Fruit fly (Drosophila melanogaster) whole organism, embryonic: Measurements from ENCODE around the gene CG42833.
A peak's percentile ranks its signal among the peaks of the same experiment; 100 is the strongest.

Source experiments
- B-H1 ChIP-seq: fragments of 200-800 bp; sonication (Bioruptor generic); IDR thresholded peaks from 3 replicates; pipeline ENCODE4 v1.3.6; 2022; ENCODE audit warnings: missing biosample characterization, missing genetic modification characterization
- Bdp1 ChIP-seq: fragments of 200-800 bp; sonication (Bioruptor generic); optimal IDR thresholded peaks from 3 replicates; lab custom pipeline; 2016; ENCODE audit warnings: missing biosample characterization, missing genetic modification characterization
- BtbVII ChIP-seq: fragments of 200-800 bp; sonication (Bioruptor generic); optimal IDR thresholded peaks from 3 replicates; lab custom pipeline; 2017; ENCODE audit warnings: missing biosample characterization, mild to moderate bottlenecking, missing genetic modification characterization
- Bteb2 ChIP-seq: fragments of 200-800 bp; sonication (Bioruptor generic); optimal IDR thresholded peaks from 2 replicates; lab custom pipeline; 2016; ENCODE audit warnings: missing biosample characterization, missing genetic modification characterization
- CG1024 ChIP-seq: fragments of 200-800 bp; sonication (Bioruptor generic); IDR thresholded peaks from 2 replicates; pipeline ENCODE4 v1.3.6; 2022; ENCODE audit warnings: missing biosample characterization, missing genetic modification characterization
- CG11696 ChIP-seq: fragments of 200-800 bp; sonication (Bioruptor generic); IDR thresholded peaks from 2 replicates; pipeline ENCODE4 v1.3.6; 2022; ENCODE audit warnings: missing biosample characterization, missing genetic modification characterization
- CG12236 ChIP-seq: fragments of 200-800 bp; sonication (Bioruptor generic); optimal IDR thresholded peaks from 2 replicates; lab custom pipeline; 2016; ENCODE audit warnings: missing biosample characterization, missing genetic modification characterization
- CG1602 ChIP-seq: fragments of 200-800 bp; sonication (Bioruptor generic); optimal IDR thresholded peaks from 3 replicates; lab custom pipeline; 2016; ENCODE audit warnings: missing biosample characterization, missing genetic modification characterization
- CG17612 ChIP-seq: fragments of 200-800 bp; sonication (Bioruptor generic); IDR thresholded peaks from 2 replicates; pipeline ENCODE4 v1.3.6; 2022; ENCODE audit warnings: missing biosample characterization, missing genetic modification characterization
- CG2678 ChIP-seq: fragments of 200-800 bp; sonication (Bioruptor generic); optimal IDR thresholded peaks from 3 replicates; lab custom pipeline; 2019; ENCODE audit warnings: missing biosample characterization, mild to moderate bottlenecking, missing genetic modification characterization, moderate library complexity
- CG30431 ChIP-seq: fragments of 200-800 bp; sonication (Bioruptor generic); optimal IDR thresholded peaks from 2 replicates; lab custom pipeline; 2017; ENCODE audit warnings: missing biosample characterization, missing genetic modification characterization
- CG31365 ChIP-seq: fragments of 200-800 bp; sonication (Bioruptor generic); optimal IDR thresholded peaks from 2 replicates; lab custom pipeline; 2018; ENCODE audit warnings: missing biosample characterization, mild to moderate bottlenecking, missing genetic modification characterization
- CG32772 ChIP-seq: fragments of 200-800 bp; sonication (Bioruptor generic); IDR thresholded peaks from 2 replicates; pipeline ENCODE4 v1.3.6; 2022; ENCODE audit warnings: missing biosample characterization, missing genetic modification characterization
- CG4404 ChIP-seq: fragments of 200-800 bp; sonication (Bioruptor generic); IDR thresholded peaks from 2 replicates; pipeline ENCODE4 v1.3.6; 2022; ENCODE audit warnings: missing biosample characterization, missing genetic modification characterization
- CG6765 ChIP-seq: fragments of 200-800 bp; sonication (Bioruptor generic); optimal IDR thresholded peaks from 3 replicates; lab custom pipeline; 2017; ENCODE audit warnings: missing biosample characterization, mild to moderate bottlenecking, missing genetic modification characterization
- CG9727 ChIP-seq: fragments of 200-800 bp; sonication (Bioruptor generic); optimal IDR thresholded peaks from 3 replicates; lab custom pipeline; 2017; ENCODE audit warnings: missing biosample characterization, mild to moderate bottlenecking, missing genetic modification characterization
- D19A ChIP-seq: fragments of 200-800 bp; optimal IDR thresholded peaks from 3 replicates; lab custom pipeline; 2019; ENCODE audit warnings: missing biosample characterization, mild to moderate bottlenecking, missing genetic modification characterization, moderate library complexity
- Eip74EF ChIP-seq, 2 experiments: fragments of 200-800 bp in 1 of 2; fragments of >200 bp in 1 of 2; sonication (Bioruptor generic) in 1 of 2; optimal IDR thresholded peaks; 2 replicates each; lab custom pipeline; 2017 to 2019; ENCODE audit warnings: missing biosample characterization in 2 of 2, missing genetic modification characterization in 2 of 2, mild to moderate bottlenecking in 1 of 2, moderate library complexity in 1 of 2
- Elba2 ChIP-seq: fragments of 200-800 bp; sonication (Bioruptor generic); optimal IDR thresholded peaks from 3 replicates; lab custom pipeline; 2016; ENCODE audit warnings: missing biosample characterization, missing genetic modification characterization
- Jarid2 ChIP-seq: fragments of 200-800 bp; sonication (Bioruptor generic); optimal IDR thresholded peaks from 3 replicates; lab custom pipeline; 2017; ENCODE audit warnings: mild to moderate bottlenecking, missing biosample characterization, missing genetic modification reagents, missing genetic modification characterization
- Myb ChIP-seq: fragments of 200-800 bp; sonication (Bioruptor generic); optimal IDR thresholded peaks from 2 replicates; lab custom pipeline; 2016; ENCODE audit warnings: missing biosample characterization, missing genetic modification characterization
- NfI ChIP-seq: fragments of 200-800 bp; sonication (Bioruptor generic); optimal IDR thresholded peaks from 3 replicates; lab custom pipeline; 2018; ENCODE audit warnings: missing biosample characterization, mild to moderate bottlenecking, missing genetic modification characterization, moderate library complexity
- Pdp1 ChIP-seq, 2 experiments: fragments of 200-800 bp; sonication (Bioruptor generic); optimal IDR thresholded peaks; 3 replicates each; lab custom pipeline; 2016; ENCODE audit warnings: missing biosample characterization in 2 of 2, missing genetic modification characterization in 2 of 2, mild to moderate bottlenecking in 1 of 2, moderate library complexity in 1 of 2
- Sox100B ChIP-seq: fragments of 200-800 bp; sonication (Bioruptor generic); optimal IDR thresholded peaks from 3 replicates; lab custom pipeline; 2018; ENCODE audit warnings: missing biosample characterization, mild to moderate bottlenecking, missing genetic modification characterization
- Ssrp ChIP-seq: fragments of 200-800 bp; sonication (Bioruptor generic); optimal IDR thresholded peaks from 2 replicates; lab custom pipeline; 2018; ENCODE audit warnings: missing biosample characterization, mild to moderate bottlenecking, missing genetic modification characterization, moderate library complexity
- ara ChIP-seq: fragments of 200-800 bp; sonication (Bioruptor generic); IDR thresholded peaks from 2 replicates; pipeline ENCODE4 v1.3.6; 2022; ENCODE audit warnings: missing biosample characterization, missing genetic modification characterization
- bab2 ChIP-seq: fragments of 200-800 bp; sonication (Bioruptor generic); optimal IDR thresholded peaks from 2 replicates; lab custom pipeline; 2016; ENCODE audit warnings: missing biosample characterization, missing genetic modification characterization
- cg ChIP-seq: fragments of 200-800 bp; sonication (Bioruptor generic); optimal IDR thresholded peaks from 3 replicates; lab custom pipeline; 2019; ENCODE audit warnings: missing biosample characterization, mild to moderate bottlenecking, missing genetic modification characterization, moderate library complexity
- croc ChIP-seq: fragments of 200-800 bp; sonication (Bioruptor generic); conservative IDR thresholded peaks from 3 replicates; pipeline ENCODE4 v1.3.6; 2022; ENCODE audit warnings: missing biosample characterization, missing genetic modification characterization
- crp ChIP-seq, 2 experiments: fragments of 200-800 bp; sonication (Bioruptor generic); optimal IDR thresholded peaks; 2 replicates in 1 of 2; 3 replicates in 1 of 2; lab custom pipeline; 2017; ENCODE audit warnings: missing biosample characterization in 2 of 2, missing genetic modification characterization in 2 of 2, mild to moderate bottlenecking in 1 of 2, moderate library complexity in 1 of 2
- exex ChIP-seq: fragments of 200-800 bp; sonication (Bioruptor generic); optimal IDR thresholded peaks from 4 replicates; lab custom pipeline; 2018; ENCODE audit warnings: missing biosample characterization, mild to moderate bottlenecking, missing genetic modification characterization, moderate library complexity
- fru ChIP-seq: fragments of >200 bp; optimal IDR thresholded peaks from 2 replicates; lab custom pipeline; 2017
- ftz-f1 ChIP-seq: fragments of 200-800 bp; sonication (Bioruptor generic); optimal IDR thresholded peaks from 2 replicates; lab custom pipeline; 2016; ENCODE audit warnings: missing biosample characterization, missing genetic modification characterization
- gem ChIP-seq: fragments of 200-800 bp; sonication (Bioruptor generic); optimal IDR thresholded peaks from 2 replicates; lab custom pipeline; 2019; ENCODE audit warnings: missing biosample characterization, mild to moderate bottlenecking, missing genetic modification characterization, moderate library complexity
- kay ChIP-seq: fragments of 200-800 bp; sonication (Bioruptor generic); optimal IDR thresholded peaks from 2 replicates; lab custom pipeline; 2016; ENCODE audit warnings: missing biosample characterization, missing genetic modification characterization
- kni ChIP-seq: fragments of 200-800 bp; sonication (Bioruptor generic); optimal IDR thresholded peaks from 3 replicates; lab custom pipeline; 2017; ENCODE audit warnings: mild to moderate bottlenecking, missing biosample characterization, missing genetic modification reagents, missing genetic modification characterization
- lab ChIP-seq: fragments of 200-800 bp; sonication (Bioruptor generic); optimal IDR thresholded peaks from 3 replicates; lab custom pipeline; 2017; ENCODE audit warnings: missing biosample characterization, missing genetic modification characterization, mild to moderate bottlenecking, moderate library complexity, missing genetic modification reagents
- lmd ChIP-seq: fragments of 200-800 bp; sonication (Bioruptor generic); IDR thresholded peaks from 2 replicates; pipeline ENCODE4 v1.3.6; 2022; ENCODE audit warnings: missing biosample characterization, missing genetic modification characterization
- nau ChIP-seq: fragments of 200-800 bp; sonication (Bioruptor generic); optimal IDR thresholded peaks from 3 replicates; lab custom pipeline; 2017; ENCODE audit warnings: missing biosample characterization, mild to moderate bottlenecking, missing genetic modification characterization, missing genetic modification reagents
- pb ChIP-seq: fragments of 200-800 bp; sonication (Bioruptor generic); optimal IDR thresholded peaks from 3 replicates; lab custom pipeline; 2016; ENCODE audit warnings: missing biosample characterization, missing genetic modification characterization
- psq ChIP-seq: fragments of 200-800 bp; sonication (Bioruptor generic); optimal IDR thresholded peaks from 2 replicates; lab custom pipeline; 2017; ENCODE audit warnings: missing biosample characterization, missing genetic modification characterization
- pum ChIP-seq: fragments of 200-800 bp; sonication (Bioruptor generic); optimal IDR thresholded peaks from 2 replicates; lab custom pipeline; 2016; ENCODE audit warnings: missing biosample characterization, missing genetic modification characterization
- rib ChIP-seq: fragments of 200-800 bp; sonication (Bioruptor generic); IDR thresholded peaks from 2 replicates; pipeline ENCODE4 v1.3.6; 2022; ENCODE audit warnings: missing biosample characterization, missing genetic modification characterization
- sens ChIP-seq: fragments of 200-800 bp; sonication (Bioruptor generic); peaks from one replicate; lab custom pipeline; 2016; ENCODE audit warnings: missing biosample characterization, missing genetic modification characterization
- sim ChIP-seq: fragments of 200-800 bp; sonication (Bioruptor generic); IDR thresholded peaks from 2 replicates; pipeline ENCODE4 v1.3.6; 2022; ENCODE audit warnings: missing biosample characterization, missing genetic modification characterization
- slou ChIP-seq: fragments of 200-800 bp; sonication (Bioruptor generic); optimal IDR thresholded peaks from 3 replicates; lab custom pipeline; 2016; ENCODE audit warnings: missing biosample characterization, missing genetic modification characterization
- sna ChIP-seq: fragments of 200-800 bp; sonication (Bioruptor generic); IDR thresholded peaks from 2 replicates; pipeline ENCODE4 v1.3.6; 2022; ENCODE audit warnings: missing biosample characterization, missing genetic modification characterization; ENCODE audit not compliant: partially characterized antibody
- usp ChIP-seq: fragments of >200 bp; optimal IDR thresholded peaks from 2 replicates; lab custom pipeline; 2017; ENCODE audit warnings: missing biosample characterization, missing genetic modification characterization

CG42833 gene

dm6 chr3L:20241987-20242982 is 42.4 kb downstream of the CG42833 start (continued):
- TF ChIP-seq gem (tag; lab: Kevin White, UChicago), result peak; percentile 77
- TF ChIP-seq rib (GFP tag; lab: Robert Waterston, UW), result no peak
- no peak for TF ChIP-seq kni (GFP tag; lab: Kevin White, UChicago)
- TF ChIP-seq CG32772 (GFP tag; lab: Robert Waterston, UW), result peak; percentile 56
- peak; percentile 13 for TF ChIP-seq psq (GFP tag; lab: Kevin White, UChicago)
- no peak for TF ChIP-seq cg (GFP tag; lab: Kevin White, UChicago)
- peak; percentile 39 for TF ChIP-seq CG1602
- TF ChIP-seq bab2 (GFP tag; lab: Kevin White, UChicago), result no peak
- peak; percentile 81 for TF ChIP-seq CG2678 (tag; lab: Kevin White, UChicago)
- TF ChIP-seq pb, result no peak
- peak; percentile 43; the same call in 1 of the 2 replicates for TF ChIP-seq ara
- no peak for TF ChIP-seq pum (GFP tag; lab: Kevin White, UChicago)
- TF ChIP-seq nau (GFP tag; lab: Kevin White, UChicago), result no peak
- no peak for TF ChIP-seq usp (GFP tag; lab: Kevin White, UChicago)
- no peak; the same call in 1 of the 3 replicates for TF ChIP-seq B-H1
- peak; percentile 66 for TF ChIP-seq BtbVII (GFP tag; lab: Kevin White, UChicago)
- no peak for TF ChIP-seq Jarid2 (GFP tag; lab: Kevin White, UChicago)
- TF ChIP-seq sna, result peak; percentile 13; the same call in 1 of the 2 replicates
- 0 out of 2 replicates have a peak, but pooled peaks have one; percentile 7 for TF ChIP-seq sim (GFP tag; lab: Robert Waterston, UW)
- TF ChIP-seq slou (GFP tag; lab: Kevin White, UChicago), result peak; percentile 2
- TF ChIP-seq CG11696, result 0 out of 2 replicates have a peak, but pooled peaks have one; percentile 40
- TF ChIP-seq lmd (GFP tag; lab: Robert Waterston, UW), result peak; percentile 64
- TF ChIP-seq crp (GFP tag; optimal IDR thresholded peaks at IDR 0.05; lab: Kevin White, UChicago), result peak in 1 of 2 experiments; percentile 28
- TF ChIP-seq CG17612 (GFP tag; lab: Robert Waterston, UW), result peak; percentile 29; the same call in 1 of the 2 replicates
- TF ChIP-seq exex (tag; lab: Kevin White, UChicago), result no peak
- no peak for TF ChIP-seq kay (GFP tag; lab: Kevin White, UChicago)
- peak; percentile 60 for TF ChIP-seq Ssrp (tag; lab: Kevin White, UChicago)
- no peak for TF ChIP-seq CG31365
- TF ChIP-seq Eip74EF (GFP tag; optimal IDR thresholded peaks at IDR 0.05; lab: Kevin White, UChicago), result peak in 1 of 2 experiments; percentile 0
- TF ChIP-seq Elba2 (GFP tag; lab: Kevin White, UChicago), result no peak
- TF ChIP-seq lab (GFP tag; lab: Kevin White, UChicago), result peak; percentile 74
- TF ChIP-seq Myb (GFP tag; lab: Kevin White, UChicago), result no peak
- TF ChIP-seq fru (lab: Kevin White, UChicago), result no peak
- peak; percentile 42 for TF ChIP-seq D19A (tag; lab: Kevin White, UChicago)
- TF ChIP-seq CG9727 (GFP tag; lab: Kevin White, UChicago), result peak; percentile 65
- TF ChIP-seq ftz-f1 (GFP tag; lab: Kevin White, UChicago), result no peak
- TF ChIP-seq NfI (GFP tag; lab: Kevin White, UChicago), result peak; percentile 71
- peak; percentile 66 for TF ChIP-seq Sox100B (GFP tag; lab: Kevin White, UChicago)
- TF ChIP-seq Pdp1 (GFP tag; optimal IDR thresholded peaks at IDR 0.05; lab: Kevin White, UChicago), result no peak
- no peak for TF ChIP-seq croc (GFP tag; lab: Robert Waterston, UW)
- TF ChIP-seq Bdp1 (GFP tag; lab: Kevin White, UChicago), result no peak
- TF ChIP-seq CG1024 (GFP tag; lab: Robert Waterston, UW), result peak; percentile 69; the same call in 1 of the 2 replicates
- no peak for TF ChIP-seq Bteb2 (GFP tag; lab: Kevin White, UChicago)
- TF ChIP-seq CG12236 (GFP tag; lab: Kevin White, UChicago), result no peak
- peak; percentile 43 for TF ChIP-seq CG4404
- peak; percentile 9 for TF ChIP-seq CG6765 (GFP tag; lab: Kevin White, UChicago)
- peak; percentile 85 for TF ChIP-seq sens (GFP tag; lab: Kevin White, UChicago)
- TF ChIP-seq CG30431 (GFP tag; lab: Kevin White, UChicago), result no peak
